Worm (Caenorhabditis elegans): ENCODE results near the gene R09D1.12.

The R09D1.12 gene

DNA sequence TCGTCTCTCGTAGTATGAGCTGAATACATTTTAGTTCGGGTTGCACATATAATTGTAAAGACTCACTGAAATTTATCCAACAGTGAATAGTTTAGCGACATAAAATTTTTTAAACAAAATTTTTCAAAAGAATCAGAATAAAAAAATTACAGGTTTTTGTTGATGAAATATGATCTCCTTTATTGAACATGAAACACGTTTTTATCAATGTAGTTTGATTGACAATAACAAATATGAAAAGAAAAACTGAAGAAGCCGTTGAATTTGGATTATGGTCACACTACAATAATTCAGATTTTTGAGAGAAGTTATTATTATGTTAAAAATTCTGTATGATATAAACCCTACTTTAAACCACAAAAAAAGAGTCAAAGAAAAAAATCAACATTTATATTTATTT lies 12.0 kb downstream of the R09D1.12 start, which contains the start of gene chil-17:
chil-17 (minus strand) TSS at position 101 of the 400 bp plus-strand sequence.
- TF ChIP-seq eor-1 (tag; optimal IDR thresholded peaks at IDR 0.05) (no peak), lin-39 (tag; optimal IDR thresholded peaks at IDR 0.05) (no peak), nhr-28 (tag; optimal IDR thresholded peaks at IDR 0.05) (no peak), daf-12 (tag; optimal IDR thresholded peaks at IDR 0.05) (no peak), hmg-11 (tag; optimal IDR thresholded peaks at IDR 0.05) (no peak), ceh-9 (tag; optimal IDR thresholded peaks at IDR 0.05) (no peak), nhr-77 (tag; optimal IDR thresholded peaks at IDR 0.05) (no peak), nhr-12 (tag; optimal IDR thresholded peaks at IDR 0.05) (no peak), nhr-11 (tag; optimal IDR thresholded peaks at IDR 0.05) (no peak), elt-2 (tag; optimal IDR thresholded peaks at IDR 0.05) (no peak), egl-5 (tag; optimal IDR thresholded peaks at IDR 0.05) (no peak), nhr-23 (tag; optimal IDR thresholded peaks at IDR 0.05) (no peak), nfya-1 (tag; optimal IDR thresholded peaks at IDR 0.05; ENCODE audit: insufficient read depth) (no peak), lin-15B (tag; optimal IDR thresholded peaks at IDR 0.05) (no peak), R02D3.7 (tag; optimal IDR thresholded peaks at IDR 0.05) (no peak), nhr-76 (tag; optimal IDR thresholded peaks at IDR 0.05) (no peak), sea-2 (GFP tag; optimal IDR thresholded peaks at IDR 0.05) (no peak), unc-39 (tag; optimal IDR thresholded peaks at IDR 0.05) (no peak), zag-1 (tag; optimal IDR thresholded peaks at IDR 0.05) (no peak), ztf-4 (tag; optimal IDR thresholded peaks at IDR 0.05) (no peak)

ce11 chrII:9438853-9439252 lies 13.2 kb downstream of the R09D1.12 start:
- no peak for TF ChIP-seq jun-1 (tag; optimal IDR thresholded peaks at IDR 0.05)
- TF ChIP-seq elt-2 (tag; optimal IDR thresholded peaks at IDR 0.05): no peak
- no peak for TF ChIP-seq ama-1 (optimal IDR thresholded peaks at IDR 0.05)
- TF ChIP-seq R02D3.7 (tag; optimal IDR thresholded peaks at IDR 0.05): no peak
- no peak for TF ChIP-seq nhr-43 (tag; optimal IDR thresholded peaks at IDR 0.05; ENCODE audit: poor library complexity, severe bottlenecking)
- TF ChIP-seq fkh-2 (tag; optimal IDR thresholded peaks at IDR 0.05): no peak
- TF ChIP-seq nhr-67 (tag; optimal IDR thresholded peaks at IDR 0.05): no peak
- no peak for TF ChIP-seq fkh-10 (GFP tag; optimal IDR thresholded peaks at IDR 0.05)
- TF ChIP-seq ceh-28 (tag; optimal IDR thresholded peaks at IDR 0.05): no peak
- no peak for TF ChIP-seq snpc-4 (tag; optimal IDR thresholded peaks at IDR 0.05)
- no peak for TF ChIP-seq mdl-1 (tag; optimal IDR thresholded peaks at IDR 0.05)
- no peak for TF ChIP-seq lin-15B (tag; optimal IDR thresholded peaks at IDR 0.05)
- no peak for TF ChIP-seq zag-1 (tag; optimal IDR thresholded peaks at IDR 0.05)

DNA sequence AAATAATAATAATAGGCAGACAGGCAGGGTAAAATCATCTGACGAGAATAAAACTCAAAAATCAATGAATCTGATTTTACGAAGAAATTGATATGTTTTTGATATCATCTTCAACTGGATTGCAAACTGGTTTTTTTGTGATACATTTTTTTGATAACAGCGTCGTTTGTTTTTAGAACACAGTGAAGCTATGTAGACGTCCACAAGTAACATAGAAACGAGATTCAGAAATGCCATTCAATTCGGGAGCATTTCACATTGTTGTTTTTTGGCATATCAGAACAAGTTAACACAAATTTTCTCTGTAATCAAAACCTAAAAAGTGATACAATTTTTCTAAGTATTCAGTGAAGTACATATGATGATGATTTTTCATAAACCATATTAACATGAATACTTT lies 13.8 kb downstream of the R09D1.12 start, which contains the start of gene chil-13:
chil-13 (minus strand) TSS at position 101 of the 400 bp plus-strand sequence.
- TF ChIP-seq nhr-76 (tag; optimal IDR thresholded peaks at IDR 0.05) (no peak), lsy-12 (tag; optimal IDR thresholded peaks at IDR 0.05) (no peak), nhr-12 (tag; optimal IDR thresholded peaks at IDR 0.05) (no peak), hmg-11 (tag; optimal IDR thresholded peaks at IDR 0.05) (no peak), nhr-23 (tag; optimal IDR thresholded peaks at IDR 0.05) (no peak), nhr-25 (tag; optimal IDR thresholded peaks at IDR 0.05) (no peak), mdl-1 (tag; optimal IDR thresholded peaks at IDR 0.05) (no peak), elt-2 (tag; optimal IDR thresholded peaks at IDR 0.05) (no peak), sea-2 (GFP tag; optimal IDR thresholded peaks at IDR 0.05) (no peak), ZK546.5 (tag; optimal IDR thresholded peaks at IDR 0.05) (no peak), tbx-2 (tag; optimal IDR thresholded peaks at IDR 0.05) (no peak), ceh-82 (tag; optimal IDR thresholded peaks at IDR 0.05) (no peak), ceh-9 (tag; optimal IDR thresholded peaks at IDR 0.05) (no peak), pha-4 (tag; optimal IDR thresholded peaks at IDR 0.05) (no peak), R02D3.7 (tag; optimal IDR thresholded peaks at IDR 0.05) (no peak), nhr-11 (tag; optimal IDR thresholded peaks at IDR 0.05) (no peak), ceh-28 (tag; optimal IDR thresholded peaks at IDR 0.05) (no peak), nhr-67 (tag; optimal IDR thresholded peaks at IDR 0.05) (no peak), ztf-4 (tag; optimal IDR thresholded peaks at IDR 0.05) (no peak)

ce11 chrII:9436009-9436408 lies 16.1 kb downstream of the R09D1.12 start, which contains the start of gene kin-16:
Gene kin-16 (minus strand): TSS chrII:9436109.
- no peak for TF ChIP-seq nfya-1 (tag; optimal IDR thresholded peaks at IDR 0.05; ENCODE audit: insufficient read depth)
- no peak for TF ChIP-seq mml-1 (tag; optimal IDR thresholded peaks at IDR 0.05)
- no peak for TF ChIP-seq daf-12 (tag; optimal IDR thresholded peaks at IDR 0.05)
- TF ChIP-seq ceh-28 (tag; optimal IDR thresholded peaks at IDR 0.05): no peak
- TF ChIP-seq elt-1 (tag; optimal IDR thresholded peaks at IDR 0.05): no peak
- TF ChIP-seq nhr-12 (tag; optimal IDR thresholded peaks at IDR 0.05): no peak
- no peak for TF ChIP-seq nhr-28 (tag; optimal IDR thresholded peaks at IDR 0.05)
- no peak for TF ChIP-seq nhr-25 (tag; optimal IDR thresholded peaks at IDR 0.05)
- no peak for TF ChIP-seq unc-39 (tag; optimal IDR thresholded peaks at IDR 0.05)
- TF ChIP-seq lsy-12 (tag; optimal IDR thresholded peaks at IDR 0.05): no peak
- no peak for TF ChIP-seq lin-39 (tag; optimal IDR thresholded peaks at IDR 0.05)
- TF ChIP-seq nhr-23 (tag; optimal IDR thresholded peaks at IDR 0.05): no peak
- no peak for TF ChIP-seq zag-1 (tag; optimal IDR thresholded peaks at IDR 0.05)
- TF ChIP-seq ZK546.5 (tag; optimal IDR thresholded peaks at IDR 0.05): no peak
- no peak for TF ChIP-seq nhr-43 (tag; optimal IDR thresholded peaks at IDR 0.05; ENCODE audit: poor library complexity, severe bottlenecking)
